Fruit fly (Drosophila melanogaster) whole organism, prepupa: ENCODE data around the gene CG16800.

Experiments used
- Blimp-1 ChIP-seq: fragments of 200-800 bp; sonication (Bioruptor generic); optimal IDR thresholded peaks from 3 replicates; lab custom pipeline; 2017; ENCODE audit warnings: missing biosample characterization, missing genetic modification characterization, mild to moderate bottlenecking, moderate library complexity, missing genetic modification reagents
- CG10631 ChIP-seq: fragments of 200-800 bp; sonication (Bioruptor generic); optimal IDR thresholded peaks from 2 replicates; lab custom pipeline; 2016; ENCODE audit warnings: missing biosample characterization, missing genetic modification characterization
- CG10669 ChIP-seq: fragments of 200-800 bp; sonication (Bioruptor generic); optimal IDR thresholded peaks from 3 replicates; lab custom pipeline; 2018; ENCODE audit warnings: missing biosample characterization, mild to moderate bottlenecking, missing genetic modification characterization, moderate library complexity
- CG11294 ChIP-seq: fragments of 200-800 bp; sonication (Bioruptor generic); IDR thresholded peaks from 2 replicates; pipeline ENCODE4 v1.3.6; 2022; ENCODE audit warnings: missing biosample characterization, missing genetic modification characterization
- CG11762 ChIP-seq: fragments of 200-800 bp; sonication (Bioruptor generic); optimal IDR thresholded peaks from 3 replicates; lab custom pipeline; 2016; ENCODE audit warnings: missing biosample characterization, missing genetic modification characterization; ENCODE audit not compliant: insufficient read depth
- CG15336 ChIP-seq: fragments of 200-800 bp; sonication (Bioruptor generic); IDR thresholded peaks from 2 replicates; pipeline ENCODE4 v1.3.6; 2022; ENCODE audit warnings: missing biosample characterization, missing genetic modification characterization
- CG1621 ChIP-seq: fragments of 200-800 bp; sonication (Bioruptor generic); optimal IDR thresholded peaks from 3 replicates; lab custom pipeline; 2018; ENCODE audit warnings: missing biosample characterization, mild to moderate bottlenecking, missing genetic modification characterization
- CG3032 ChIP-seq: fragments of 200-800 bp; optimal IDR thresholded peaks from 2 replicates; lab custom pipeline; 2019; ENCODE audit warnings: missing biosample characterization, mild to moderate bottlenecking, missing genetic modification characterization, moderate library complexity
- CG31627 ChIP-seq: fragments of 200-800 bp; sonication (Bioruptor generic); optimal IDR thresholded peaks from 3 replicates; lab custom pipeline; 2016; ENCODE audit warnings: missing biosample characterization, missing genetic modification characterization
- CG34406 ChIP-seq: fragments of 200-800 bp; sonication (Bioruptor generic); optimal IDR thresholded peaks from 3 replicates; lab custom pipeline; 2016; ENCODE audit warnings: missing biosample characterization, missing genetic modification characterization
- CG3919 ChIP-seq: fragments of 200-800 bp; sonication (Bioruptor generic); optimal IDR thresholded peaks from 3 replicates; lab custom pipeline; 2016; ENCODE audit warnings: missing biosample characterization, missing genetic modification characterization
- CG4318 ChIP-seq: fragments of 200-800 bp; sonication (Bioruptor generic); optimal IDR thresholded peaks from 3 replicates; lab custom pipeline; 2017; ENCODE audit warnings: missing biosample characterization, mild to moderate bottlenecking, missing genetic modification characterization
- CG6854 ChIP-seq: fragments of 200-800 bp; sonication (Bioruptor generic); optimal IDR thresholded peaks from 2 replicates; lab custom pipeline; 2017; ENCODE audit warnings: missing biosample characterization, mild to moderate bottlenecking, missing genetic modification characterization
- CG7368 ChIP-seq: fragments of 200-800 bp; sonication (Bioruptor generic); optimal IDR thresholded peaks from 3 replicates; lab custom pipeline; 2016; ENCODE audit warnings: missing biosample characterization, missing genetic modification characterization
- CG8119 ChIP-seq: fragments of 200-800 bp; sonication (Bioruptor generic); IDR thresholded peaks from 3 replicates; pipeline ENCODE4 v1.3.6; 2022; ENCODE audit warnings: missing biosample characterization, missing genetic modification characterization
- CG8319 ChIP-seq: fragments of 200-800 bp; sonication (Bioruptor generic); optimal IDR thresholded peaks from 3 replicates; lab custom pipeline; 2016; ENCODE audit warnings: missing biosample characterization, missing genetic modification characterization
- CG8632 ChIP-seq: fragments of 200-800 bp; sonication (Bioruptor generic); optimal IDR thresholded peaks from 3 replicates; lab custom pipeline; 2016; ENCODE audit warnings: missing biosample characterization, missing genetic modification characterization
- Eip78C ChIP-seq: fragments of 200-800 bp; sonication (Bioruptor generic); peaks from one replicate; lab custom pipeline; 2016; ENCODE audit warnings: missing biosample characterization, missing genetic modification characterization
- Eip93F ChIP-seq: fragments of 200-800 bp; sonication (Bioruptor generic); optimal IDR thresholded peaks from 2 replicates; lab custom pipeline; 2016; ENCODE audit warnings: missing biosample characterization, mild to moderate bottlenecking, missing genetic modification characterization
- Ets21C ChIP-seq: fragments of 200-800 bp; sonication (Bioruptor generic); optimal IDR thresholded peaks from 3 replicates; lab custom pipeline; 2016; ENCODE audit warnings: missing biosample characterization, missing genetic modification characterization
- Gug ChIP-seq: fragments of 200-800 bp; sonication (Bioruptor generic); IDR thresholded peaks from 2 replicates; pipeline ENCODE4 v1.3.6; 2022; ENCODE audit warnings: missing biosample characterization, missing genetic modification characterization
- Hr38 ChIP-seq: sonication (Bioruptor generic); optimal IDR thresholded peaks from 2 replicates; lab custom pipeline; 2016; ENCODE audit warnings: missing biosample characterization, missing genetic modification characterization
- Hr39 ChIP-seq: fragments of 200-800 bp; sonication (Bioruptor generic); optimal IDR thresholded peaks from 2 replicates; lab custom pipeline; 2016; ENCODE audit warnings: missing biosample characterization, missing genetic modification characterization
- Hr4 ChIP-seq: fragments of 200-800 bp; sonication (Bioruptor generic); optimal IDR thresholded peaks from 3 replicates; lab custom pipeline; 2016; ENCODE audit warnings: missing biosample characterization, missing genetic modification characterization
- Lpt ChIP-seq: fragments of 200-800 bp; sonication (Bioruptor generic); optimal IDR thresholded peaks from 3 replicates; lab custom pipeline; 2016; ENCODE audit warnings: missing biosample characterization, missing genetic modification characterization
- Met ChIP-seq: fragments of 200-800 bp; sonication (Bioruptor generic); optimal IDR thresholded peaks from 3 replicates; lab custom pipeline; 2016; ENCODE audit warnings: missing biosample characterization, missing genetic modification characterization
- OdsH ChIP-seq: fragments of 200-800 bp; sonication (Bioruptor generic); optimal IDR thresholded peaks from 3 replicates; lab custom pipeline; 2016; ENCODE audit warnings: missing biosample characterization, missing genetic modification characterization
- Smox ChIP-seq: fragments of 200-800 bp; sonication (Bioruptor generic); optimal IDR thresholded peaks from 3 replicates; lab custom pipeline; 2016; ENCODE audit warnings: missing biosample characterization, missing genetic modification characterization
- Sox102F ChIP-seq: fragments of 200-800 bp; sonication (Bioruptor generic); optimal IDR thresholded peaks from 2 replicates; lab custom pipeline; 2016; ENCODE audit warnings: missing biosample characterization, mild to moderate bottlenecking, missing genetic modification characterization
- Sox14 ChIP-seq: fragments of 200-800 bp; sonication (Bioruptor generic); optimal IDR thresholded peaks from 3 replicates; lab custom pipeline; 2016; ENCODE audit warnings: missing biosample characterization, missing genetic modification characterization
- achi ChIP-seq: fragments of 200-800 bp; sonication (Bioruptor generic); optimal IDR thresholded peaks from 3 replicates; lab custom pipeline; 2016; ENCODE audit warnings: missing biosample characterization, missing genetic modification characterization
- acj6 ChIP-seq: fragments of 200-800 bp; sonication (Bioruptor generic); optimal IDR thresholded peaks from 3 replicates; lab custom pipeline; 2016; ENCODE audit warnings: missing biosample characterization, missing genetic modification characterization
- cyc ChIP-seq: fragments of 200-800 bp; sonication (Bioruptor generic); optimal IDR thresholded peaks from 3 replicates; lab custom pipeline; 2016; ENCODE audit warnings: missing biosample characterization, missing genetic modification characterization
- dsx ChIP-seq: fragments of 200-800 bp; optimal IDR thresholded peaks from 3 replicates; lab custom pipeline; 2019; ENCODE audit warnings: missing biosample characterization, mild to moderate bottlenecking, missing genetic modification characterization, moderate library complexity; ENCODE audit not compliant: poor library complexity, severe bottlenecking
- esn ChIP-seq: fragments of 200-800 bp; sonication (Bioruptor generic); optimal IDR thresholded peaks from 2 replicates; lab custom pipeline; 2016; ENCODE audit warnings: missing biosample characterization, mild to moderate bottlenecking, missing genetic modification characterization, moderate library complexity
- fd59A ChIP-seq: fragments of 200-800 bp; sonication (Bioruptor generic); optimal IDR thresholded peaks from 2 replicates; lab custom pipeline; 2017; ENCODE audit warnings: missing biosample characterization, mild to moderate bottlenecking, missing genetic modification characterization, missing genetic modification reagents
- fd85E ChIP-seq: fragments of 200-800 bp; sonication (Bioruptor generic); optimal IDR thresholded peaks from 3 replicates; lab custom pipeline; 2016; ENCODE audit warnings: missing biosample characterization, missing genetic modification characterization
- lz ChIP-seq: fragments of 200-800 bp; sonication (Bioruptor generic); optimal IDR thresholded peaks from 3 replicates; lab custom pipeline; 2016; ENCODE audit warnings: missing biosample characterization, missing genetic modification characterization
- pdm3 ChIP-seq: fragments of 200-800 bp; sonication (Bioruptor generic); optimal IDR thresholded peaks from 3 replicates; lab custom pipeline; 2016; ENCODE audit warnings: missing biosample characterization, missing genetic modification characterization
- spab ChIP-seq: fragments of 200-800 bp; sonication (Bioruptor generic); optimal IDR thresholded peaks from 2 replicates; lab custom pipeline; 2017; ENCODE audit warnings: missing biosample characterization, mild to moderate bottlenecking, missing genetic modification characterization, missing genetic modification reagents
- ss ChIP-seq, 2 experiments: fragments of 200-800 bp; sonication (Bioruptor generic); optimal IDR thresholded peaks; 2 replicates in 1 of 2; 3 replicates in 1 of 2; lab custom pipeline; 2017 to 2018; ENCODE audit warnings: mild to moderate bottlenecking in 2 of 2, missing biosample characterization in 2 of 2, missing genetic modification characterization in 2 of 2, moderate library complexity in 1 of 2
- topi ChIP-seq: fragments of 200-800 bp; sonication (Bioruptor generic); optimal IDR thresholded peaks from 3 replicates; lab custom pipeline; 2016; ENCODE audit warnings: missing biosample characterization, missing genetic modification characterization
- vri ChIP-seq: fragments of 200-800 bp; sonication (Bioruptor generic); optimal IDR thresholded peaks from 3 replicates; lab custom pipeline; 2016; ENCODE audit warnings: missing biosample characterization, mild to moderate bottlenecking, missing genetic modification characterization

CG16800 gene

dm6 chr2L:12985043-12985442 lies 18.7 kb downstream of the CG16800 start:
- no peak for TF ChIP-seq fd59A (GFP tag; lab: Kevin White, UChicago)
- TF ChIP-seq Met (GFP tag; lab: Kevin White, UChicago), result no peak
- no peak for TF ChIP-seq OdsH (GFP tag; lab: Kevin White, UChicago)

- TF ChIP-seq esn (GFP tag; lab: Kevin White, UChicago), result peak; percentile 16
- peak; percentile 53 for TF ChIP-seq Eip78C (GFP tag; lab: Kevin White, UChicago)
- TF ChIP-seq spab, result no peak
- no peak for TF ChIP-seq Hr39 (GFP tag; lab: Kevin White, UChicago)
- TF ChIP-seq Smox (GFP tag; lab: Kevin White, UChicago), result no peak
- TF ChIP-seq Hr4 (GFP tag; lab: Kevin White, UChicago), result no peak
Measured at dm6 chr2L:13000393-13001001, 34.1 kb downstream of the CG16800 start, which contains the start of gene Yip1d1. Gene Yip1d1, minus strand, starts transcription at chr2L:13000635.

- no peak for TF ChIP-seq acj6
- no peak for TF ChIP-seq CG8632 (GFP tag; lab: Kevin White, UChicago)
- TF ChIP-seq CG31627, result no peak
- no peak for TF ChIP-seq Sox14
- TF ChIP-seq Blimp-1 (GFP tag; lab: Kevin White, UChicago), result no peak
- TF ChIP-seq CG8119 (GFP tag; lab: Robert Waterston, UW), result no peak
- TF ChIP-seq CG4318 (GFP tag; lab: Kevin White, UChicago), result no peak
- no peak for TF ChIP-seq achi (GFP tag; lab: Kevin White, UChicago)
- TF ChIP-seq CG6854 (GFP tag; lab: Kevin White, UChicago), result no peak
- no peak for TF ChIP-seq esn (GFP tag; lab: Kevin White, UChicago)
- TF ChIP-seq CG3919 (GFP tag; lab: Kevin White, UChicago), result no peak
- TF ChIP-seq CG11294 (GFP tag; lab: Robert Waterston, UW), result no peak
- TF ChIP-seq dsx, result no peak
- TF ChIP-seq fd59A (GFP tag; lab: Kevin White, UChicago), result no peak
- no peak for TF ChIP-seq CG8319 (GFP tag; lab: Kevin White, UChicago)
- TF ChIP-seq fd85E (GFP tag; lab: Kevin White, UChicago), result no peak
- no peak for TF ChIP-seq CG10631
- TF ChIP-seq CG1621 (tag; lab: Kevin White, UChicago), result no peak
Measured at dm6 chr2L:13003659-13004058, 37.3 kb downstream of the CG16800 start.

dm6 chr2L:13004059-13004870 lies 37.9 kb downstream of the CG16800 start, which contains the start of the genes Vha68-1 and mTor:
Gene Vha68-1, minus strand, starts transcription at chr2L:13004107.
Gene mTor, plus strand, starts transcription at chr2L:13004480.
- peak; percentile 85 for TF ChIP-seq cyc
- TF ChIP-seq Hr4 (GFP tag; lab: Kevin White, UChicago), result peak; percentile 85
- no peak for TF ChIP-seq Sox14
- peak; percentile 78 for TF ChIP-seq esn (GFP tag; lab: Kevin White, UChicago)
- TF ChIP-seq Hr38 (GFP tag; lab: Kevin White, UChicago), result no peak
- TF ChIP-seq ss (GFP tag; optimal IDR thresholded peaks at IDR 0.05; lab: Kevin White, UChicago), result no peak
- TF ChIP-seq CG34406 (GFP tag; lab: Kevin White, UChicago), result peak; percentile 77
- no peak for TF ChIP-seq CG7368
- no peak for TF ChIP-seq Smox (GFP tag; lab: Kevin White, UChicago)
- TF ChIP-seq Met (GFP tag; lab: Kevin White, UChicago), result no peak
- TF ChIP-seq vri (GFP tag; lab: Kevin White, UChicago), result no peak
- TF ChIP-seq Lpt, result no peak
- TF ChIP-seq dsx, result no peak
- no peak for TF ChIP-seq Eip93F (GFP tag; lab: Kevin White, UChicago)
- TF ChIP-seq lz (GFP tag; lab: Kevin White, UChicago), result peak; percentile 78
- peak; percentile 72 for TF ChIP-seq CG11294 (GFP tag; lab: Robert Waterston, UW)
- TF ChIP-seq Gug (GFP tag; lab: Robert Waterston, UW), result peak; percentile 87
- peak; percentile 71 for TF ChIP-seq topi
- TF ChIP-seq Sox102F, result no peak
- TF ChIP-seq CG3919 (GFP tag; lab: Kevin White, UChicago), result no peak
- no peak for TF ChIP-seq Ets21C
- peak; percentile 66 for TF ChIP-seq CG15336 (GFP tag; lab: Robert Waterston, UW)
- peak; percentile 82 for TF ChIP-seq CG3032 (tag; lab: Kevin White, UChicago)
- no peak for TF ChIP-seq CG10669 (GFP tag; lab: Kevin White, UChicago)
- TF ChIP-seq pdm3 (GFP tag; lab: Kevin White, UChicago), result peak; percentile 81
- TF ChIP-seq CG11762 (GFP tag; lab: Kevin White, UChicago), result peak; percentile 55
